Fruit fly (Drosophila melanogaster) whole organism, embryonic: Measurements from ENCODE around the gene CG9775.

ENCODE experiments used
- Bdp1 ChIP-seq: fragments of 200-800 bp; sonication (Bioruptor generic); optimal IDR thresholded peaks from 3 replicates; lab custom pipeline; 2016; ENCODE audit warnings: missing biosample characterization, missing genetic modification characterization
- CG10431 ChIP-seq: fragments of 200-800 bp; sonication (Bioruptor generic); optimal IDR thresholded peaks from 3 replicates; lab custom pipeline; 2018; ENCODE audit warnings: missing biosample characterization, mild to moderate bottlenecking, missing genetic modification characterization
- CG10979 ChIP-seq: fragments of 200-800 bp; sonication (Bioruptor generic); optimal IDR thresholded peaks from 2 replicates; lab custom pipeline; 2018; ENCODE audit warnings: missing biosample characterization, mild to moderate bottlenecking, missing genetic modification characterization, moderate library complexity
- CG11085 ChIP-seq: fragments of 200-800 bp; sonication (Bioruptor generic); IDR thresholded peaks from 2 replicates; pipeline ENCODE4 v1.3.6; 2022; ENCODE audit warnings: missing biosample characterization, missing genetic modification characterization
- CG11093 ChIP-seq: fragments of 200-800 bp; sonication (Bioruptor generic); IDR thresholded peaks from 3 replicates; pipeline ENCODE4 v1.3.6; 2022; ENCODE audit warnings: missing biosample characterization, missing genetic modification characterization
- CG11696 ChIP-seq: fragments of 200-800 bp; sonication (Bioruptor generic); IDR thresholded peaks from 2 replicates; pipeline ENCODE4 v1.3.6; 2022; ENCODE audit warnings: missing biosample characterization, missing genetic modification characterization
- CG12299 ChIP-seq: fragments of 200-800 bp; sonication (Bioruptor generic); optimal IDR thresholded peaks from 2 replicates; lab custom pipeline; 2018; ENCODE audit warnings: missing biosample characterization, mild to moderate bottlenecking, missing genetic modification characterization
- CG1233 ChIP-seq: fragments of 200-800 bp; sonication (Bioruptor generic); optimal IDR thresholded peaks from 4 replicates; lab custom pipeline; 2018; ENCODE audit warnings: missing biosample characterization, mild to moderate bottlenecking, missing genetic modification characterization
- CG12769 ChIP-seq: fragments of 200-800 bp; sonication (Bioruptor generic); optimal IDR thresholded peaks from 2 replicates; lab custom pipeline; 2019; ENCODE audit warnings: missing biosample characterization, mild to moderate bottlenecking, missing genetic modification characterization, moderate library complexity
- CG1602 ChIP-seq: fragments of 200-800 bp; sonication (Bioruptor generic); optimal IDR thresholded peaks from 3 replicates; lab custom pipeline; 2016; ENCODE audit warnings: missing biosample characterization, missing genetic modification characterization
- CG1603 ChIP-seq: fragments of 200-800 bp; sonication (Bioruptor generic); optimal IDR thresholded peaks from 2 replicates; lab custom pipeline; 2019; ENCODE audit warnings: missing biosample characterization, mild to moderate bottlenecking, missing genetic modification characterization, moderate library complexity
- CG2129 ChIP-seq: fragments of 200-800 bp; sonication (Bioruptor generic); IDR thresholded peaks from 2 replicates; pipeline ENCODE4 v1.3.6; 2022; ENCODE audit warnings: missing biosample characterization, missing genetic modification characterization; ENCODE audit not compliant: partially characterized antibody
- CG31224 ChIP-seq: fragments of 200-800 bp; sonication (Bioruptor generic); IDR thresholded peaks from 2 replicates; pipeline ENCODE4 v1.3.6; 2022; ENCODE audit warnings: missing biosample characterization, missing genetic modification characterization
- CG32767 ChIP-seq: fragments of 200-800 bp; sonication (Bioruptor generic); IDR thresholded peaks from 2 replicates; pipeline ENCODE4 v1.3.6; 2022; ENCODE audit warnings: missing biosample characterization, missing genetic modification characterization
- CG4424 ChIP-seq: fragments of 200-800 bp; sonication (Bioruptor generic); optimal IDR thresholded peaks from 3 replicates; lab custom pipeline; 2016; ENCODE audit warnings: missing biosample characterization, missing genetic modification characterization
- CG6254 ChIP-seq: fragments of 200-800 bp; sonication (Bioruptor generic); optimal IDR thresholded peaks from 3 replicates; lab custom pipeline; 2017; ENCODE audit warnings: mild to moderate bottlenecking, missing biosample characterization, missing genetic modification reagents, missing genetic modification characterization
- CG6765 ChIP-seq: fragments of 200-800 bp; sonication (Bioruptor generic); optimal IDR thresholded peaks from 3 replicates; lab custom pipeline; 2017; ENCODE audit warnings: missing biosample characterization, mild to moderate bottlenecking, missing genetic modification characterization
- CG6791 ChIP-seq: fragments of 200-800 bp; sonication (Bioruptor generic); IDR thresholded peaks from 3 replicates; pipeline ENCODE4 v1.3.6; 2022; ENCODE audit warnings: missing biosample characterization, missing genetic modification characterization; ENCODE audit not compliant: partially characterized antibody
- CG9876 ChIP-seq: fragments of 200-800 bp; sonication (Bioruptor generic); optimal IDR thresholded peaks from 2 replicates; lab custom pipeline; 2016; ENCODE audit warnings: missing biosample characterization, missing genetic modification characterization
- D19B ChIP-seq: fragments of 200-800 bp; sonication (Bioruptor generic); optimal IDR thresholded peaks from 2 replicates; lab custom pipeline; 2017; ENCODE audit warnings: missing biosample characterization, mild to moderate bottlenecking, missing genetic modification characterization
- Doc2 ChIP-seq: fragments of 200-800 bp; sonication (Bioruptor generic); IDR thresholded peaks from 2 replicates; pipeline ENCODE4 v1.3.6; 2022; ENCODE audit warnings: missing biosample characterization, missing genetic modification characterization
- Doc3 ChIP-seq: fragments of 200-800 bp; sonication (Bioruptor generic); IDR thresholded peaks from 3 replicates; pipeline ENCODE4 v1.3.6; 2022; ENCODE audit warnings: missing biosample characterization, missing genetic modification characterization; ENCODE audit not compliant: partially characterized antibody
- Dp ChIP-seq: fragments of 200-800 bp; sonication (Bioruptor generic); optimal IDR thresholded peaks from 2 replicates; lab custom pipeline; 2018; ENCODE audit warnings: missing biosample characterization, mild to moderate bottlenecking, missing genetic modification characterization, moderate library complexity
- GATAe ChIP-seq: fragments of 200-800 bp; sonication (Bioruptor generic); conservative IDR thresholded peaks from 2 replicates; pipeline ENCODE4 v1.3.6; 2022; ENCODE audit warnings: missing biosample characterization, missing genetic modification characterization
- HLHmδ ChIP-seq: fragments of 200-800 bp; sonication (Bioruptor generic); optimal IDR thresholded peaks from 2 replicates; lab custom pipeline; 2018; ENCODE audit warnings: missing biosample characterization, mild to moderate bottlenecking, missing genetic modification characterization, moderate library complexity
- HmgD ChIP-seq: fragments of 200-800 bp; sonication (Bioruptor generic); optimal IDR thresholded peaks from 3 replicates; lab custom pipeline; 2016; ENCODE audit warnings: missing biosample characterization, missing genetic modification characterization
- MESR4 ChIP-seq: fragments of 200-800 bp; sonication (Bioruptor generic); optimal IDR thresholded peaks from 2 replicates; lab custom pipeline; 2018; ENCODE audit warnings: missing biosample characterization, mild to moderate bottlenecking, missing genetic modification characterization, moderate library complexity
- Med ChIP-seq: fragments of 200-800 bp; sonication (Bioruptor generic); peaks from one replicate; lab custom pipeline; 2016; ENCODE audit warnings: missing biosample characterization, missing genetic modification characterization, mild to moderate bottlenecking, inconsistent platforms, moderate library complexity
- Opbp ChIP-seq: fragments of 200-800 bp; sonication (Bioruptor generic); IDR thresholded peaks from 3 replicates; pipeline ENCODE4 v1.3.6; 2022; ENCODE audit warnings: missing biosample characterization, missing genetic modification characterization; ENCODE audit not compliant: partially characterized antibody
- Trl ChIP-seq, 3 experiments: fragments of >200 bp in 2 of 3; fragments of 200-800 bp in 1 of 3; sonication (Bioruptor generic) in 1 of 3; optimal IDR thresholded peaks; 2 replicates in 1 of 3; 3 replicates in 2 of 3; lab custom pipeline; 2016 to 2017; ENCODE audit warnings: missing biosample characterization in 1 of 3, missing genetic modification characterization in 1 of 3
- abd-A ChIP-seq: fragments of 200-800 bp; sonication (Bioruptor generic); optimal IDR thresholded peaks from 3 replicates; lab custom pipeline; 2019; ENCODE audit warnings: missing biosample characterization, mild to moderate bottlenecking, missing genetic modification characterization, moderate library complexity
- al ChIP-seq: fragments of 200-800 bp; sonication (Bioruptor generic); IDR thresholded peaks from 2 replicates; pipeline ENCODE4 v1.3.6; 2022; ENCODE audit warnings: missing biosample characterization, missing genetic modification characterization
- ash1 ChIP-seq: fragments of 200-800 bp; sonication (Bioruptor generic); optimal IDR thresholded peaks from 2 replicates; lab custom pipeline; 2018; ENCODE audit warnings: missing biosample characterization, mild to moderate bottlenecking, missing genetic modification characterization
- caup ChIP-seq: fragments of 200-800 bp; sonication (Bioruptor generic); optimal IDR thresholded peaks from 3 replicates; lab custom pipeline; 2017; ENCODE audit warnings: missing biosample characterization, mild to moderate bottlenecking, missing genetic modification characterization, moderate library complexity; ENCODE audit not compliant: severe bottlenecking
- crp ChIP-seq, 2 experiments: fragments of 200-800 bp; sonication (Bioruptor generic); optimal IDR thresholded peaks; 2 replicates in 1 of 2; 3 replicates in 1 of 2; lab custom pipeline; 2017; ENCODE audit warnings: missing biosample characterization in 2 of 2, missing genetic modification characterization in 2 of 2, mild to moderate bottlenecking in 1 of 2, moderate library complexity in 1 of 2
- da ChIP-seq: fragments of 200-800 bp; sonication (Bioruptor generic); optimal IDR thresholded peaks from 2 replicates; lab custom pipeline; 2016; ENCODE audit warnings: missing biosample characterization, missing genetic modification characterization
- dimm ChIP-seq: fragments of 200-800 bp; sonication (Bioruptor generic); IDR thresholded peaks from 2 replicates; pipeline ENCODE4 v1.3.6; 2022; ENCODE audit warnings: missing biosample characterization, missing genetic modification characterization
- en ChIP-seq: fragments of 200-800 bp; sonication (Bioruptor generic); optimal IDR thresholded peaks from 2 replicates; lab custom pipeline; 2016; ENCODE audit warnings: missing biosample characterization, missing genetic modification characterization
- esg ChIP-seq: fragments of 200-800 bp; sonication (Bioruptor generic); conservative IDR thresholded peaks from 2 replicates; pipeline ENCODE4 v1.3.6; 2022; ENCODE audit warnings: missing biosample characterization, missing genetic modification characterization
- fd102C ChIP-seq: fragments of 200-800 bp; sonication (Bioruptor generic); optimal IDR thresholded peaks from 2 replicates; lab custom pipeline; 2018; ENCODE audit warnings: missing biosample characterization, mild to moderate bottlenecking, missing genetic modification characterization, moderate library complexity
- gro ChIP-seq: fragments of 200-800 bp; sonication (Bioruptor generic); optimal IDR thresholded peaks from 2 replicates; lab custom pipeline; 2016; ENCODE audit warnings: missing biosample characterization, missing genetic modification characterization
- kah ChIP-seq: fragments of 200-800 bp; sonication (Bioruptor generic); optimal IDR thresholded peaks from 2 replicates; lab custom pipeline; 2018; ENCODE audit warnings: missing biosample characterization, mild to moderate bottlenecking, missing genetic modification characterization
- ro ChIP-seq: fragments of 200-800 bp; sonication (Bioruptor generic); IDR thresholded peaks from 2 replicates; pipeline ENCODE4 v1.3.6; 2022; ENCODE audit warnings: missing biosample characterization, missing genetic modification characterization
- schlank ChIP-seq: fragments of 200-800 bp; sonication (Bioruptor generic); optimal IDR thresholded peaks from 2 replicates; lab custom pipeline; 2018; ENCODE audit warnings: missing biosample characterization, mild to moderate bottlenecking, missing genetic modification characterization
- tio ChIP-seq: fragments of 200-800 bp; sonication (Bioruptor generic); optimal IDR thresholded peaks from 2 replicates; lab custom pipeline; 2017; ENCODE audit warnings: missing biosample characterization, missing genetic modification characterization, inconsistent platforms
- ttk ChIP-seq: fragments of 200-800 bp; sonication (Bioruptor generic); IDR thresholded peaks from 2 replicates; pipeline ENCODE4 v2.1.2; 2022; ENCODE audit warnings: missing biosample characterization, missing genetic modification characterization
- twi ChIP-seq: fragments of 200-800 bp; optimal IDR thresholded peaks from 2 replicates; lab custom pipeline; 2019; ENCODE audit warnings: missing biosample characterization, mild to moderate bottlenecking, missing genetic modification characterization, moderate library complexity
- vnd ChIP-seq: fragments of 200-800 bp; sonication (Bioruptor generic); IDR thresholded peaks from 3 replicates; pipeline ENCODE4 v1.3.6; 2022; ENCODE audit warnings: missing biosample characterization, missing genetic modification characterization; ENCODE audit not compliant: partially characterized antibody
- zf30C ChIP-seq: fragments of 200-800 bp; sonication (Bioruptor generic); optimal IDR thresholded peaks from 3 replicates; lab custom pipeline; 2018; ENCODE audit warnings: missing biosample characterization, mild to moderate bottlenecking, missing genetic modification characterization

The CG9775 gene

dm6 chr3R:4640546-4641253 is 938 bp downstream of the CG9775 start (continued):
- TF ChIP-seq crp (GFP tag; optimal IDR thresholded peaks at IDR 0.05; lab: Kevin White, UChicago) (no peak), GATAe (no peak), Dp (GFP tag; lab: Kevin White, UChicago) (no peak), CG1602 (no peak), dimm (no peak), CG31224 (GFP tag; lab: Robert Waterston, UW) (no peak), Med (GFP tag; lab: Kevin White, UChicago) (peak; percentile 56), CG10431 (GFP tag; lab: Kevin White, UChicago) (no peak), CG6791 (0 out of 3 replicates have a peak, but pooled peaks have one; percentile 7), en (GFP tag; lab: Kevin White, UChicago) (no peak), D19B (GFP tag; lab: Kevin White, UChicago) (peak; percentile 62), CG4424 (GFP tag; lab: Kevin White, UChicago) (no peak), vnd (GFP tag; lab: Robert Waterston, UW) (no peak), zf30C (GFP tag; lab: Kevin White, UChicago) (no peak), HLHmδ (GFP tag; lab: Kevin White, UChicago) (no peak), ash1 (GFP tag; lab: Kevin White, UChicago) (no peak), gro (GFP tag; lab: Kevin White, UChicago) (no peak), CG12769 (tag; lab: Kevin White, UChicago) (peak; percentile 12), CG11093 (GFP tag; lab: Robert Waterston, UW) (no peak), Bdp1 (GFP tag; lab: Kevin White, UChicago) (no peak), CG6254 (no peak), CG11085 (GFP tag; lab: Robert Waterston, UW) (no peak), Opbp (GFP tag; lab: Robert Waterston, UW) (no peak), kah (GFP tag; lab: Kevin White, UChicago) (no peak), Trl (optimal IDR thresholded peaks at IDR 0.05; lab: Kevin White, UChicago) (no peak), Trl (GFP tag; optimal IDR thresholded peaks at IDR 0.05; lab: Kevin White, UChicago) (no peak), da (GFP tag; lab: Kevin White, UChicago) (no peak), MESR4 (GFP tag; lab: Kevin White, UChicago) (no peak), caup (no peak), CG2129 (no peak), CG1233 (GFP tag; lab: Kevin White, UChicago) (no peak), CG6765 (GFP tag; lab: Kevin White, UChicago) (no peak), CG12299 (tag; lab: Kevin White, UChicago) (no peak), abd-A (tag; lab: Kevin White, UChicago) (no peak), esg (no peak), CG9876 (GFP tag; lab: Kevin White, UChicago) (no peak), ro (no peak), CG11696 (GFP tag; lab: Robert Waterston, UW) (peak; percentile 58; the same call in 1 of the 2 replicates), fd102C (GFP tag; lab: Kevin White, UChicago) (no peak), tio (GFP tag; lab: Kevin White, UChicago) (no peak), twi (peak; percentile 59), ttk (GFP tag; lab: Robert Waterston, UW) (no peak), schlank (no peak), CG1603 (tag; lab: Kevin White, UChicago) (no peak), CG10979 (no peak), HmgD (GFP tag; lab: Kevin White, UChicago) (no peak), Doc3 (GFP tag; lab: Robert Waterston, UW) (no peak), Doc2 (GFP tag; lab: Robert Waterston, UW) (no peak), CG32767 (GFP tag; lab: Robert Waterston, UW) (peak; percentile 79), al (GFP tag; lab: Robert Waterston, UW) (no peak)
